Worm (Caenorhabditis elegans) whole organism, L1 larva: Measurements from ENCODE around the gene col-93.

Experiments used
- ceh-82 ChIP-seq, 3 experiments: fragments of 150-350 bp in 1 of 3; sonication (generic microtip) in 2 of 3; optimal IDR thresholded peaks; 2 replicates each; lab custom pipeline; 2014 to 2017; ENCODE audit warnings: missing biosample characterization in 3 of 3, missing genetic modification characterization in 3 of 3
- ces-1 ChIP-seq: fragments of 150-350 bp; optimal IDR thresholded peaks from 2 replicates; lab custom pipeline; 2014; ENCODE audit warnings: missing biosample characterization, missing genetic modification reagents, missing genetic modification characterization
- efl-1 ChIP-seq, 4 experiments: fragments of 150-350 bp; optimal IDR thresholded peaks in 3 of 4; peaks in 1 of 4; 1 replicate in 1 of 4; 2 replicates in 3 of 4; lab custom pipeline; 2014; ENCODE audit warnings: missing biosample characterization in 2 of 4, missing genetic modification characterization in 2 of 4, missing genetic modification reagents in 2 of 4
- egl-27 ChIP-seq, 2 experiments: fragments of 150-350 bp in 1 of 2; sonication (generic microtip); optimal IDR thresholded peaks; 3 replicates each; lab custom pipeline; 2017 to 2018; ENCODE audit warnings: missing biosample characterization in 2 of 2, missing genetic modification characterization in 2 of 2, missing genetic modification reagents in 2 of 2
- lsy-2 ChIP-seq, 2 experiments: fragments of 150-350 bp; optimal IDR thresholded peaks; 2 replicates each; lab custom pipeline; 2014; ENCODE audit warnings: missing biosample characterization in 2 of 2, missing genetic modification characterization in 2 of 2
- mep-1 ChIP-seq: fragments of 150-350 bp; optimal IDR thresholded peaks from 2 replicates; lab custom pipeline; 2014; ENCODE audit warnings: missing biosample characterization, missing genetic modification characterization
- nhr-76 ChIP-seq: sonication (generic microtip); optimal IDR thresholded peaks from 2 replicates; lab custom pipeline; 2017; ENCODE audit warnings: missing biosample characterization, missing genetic modification characterization
- skn-1 ChIP-seq: fragments of 150-350 bp; optimal IDR thresholded peaks from 2 replicates; lab custom pipeline; 2014; ENCODE audit warnings: missing biosample characterization, missing genetic modification characterization
- sox-4 ChIP-seq: sonication (generic microtip); optimal IDR thresholded peaks from 2 replicates; lab custom pipeline; 2016; ENCODE audit warnings: missing genetic modification characterization, missing compliant biosample characterization
- tlp-1 ChIP-seq: fragments of 150-350 bp; optimal IDR thresholded peaks from 2 replicates; lab custom pipeline; 2014; ENCODE audit warnings: missing biosample characterization, missing genetic modification characterization
- unc-62 ChIP-seq: fragments of 150-350 bp; optimal IDR thresholded peaks from 2 replicates; lab custom pipeline; 2014; ENCODE audit warnings: missing biosample characterization, missing genetic modification reagents, missing genetic modification characterization
- ztf-4 ChIP-seq: fragments of 150-350 bp; optimal IDR thresholded peaks from 2 replicates; lab custom pipeline; 2014; ENCODE audit warnings: missing biosample characterization, missing genetic modification characterization

ce11 chrIII:10983153-10983552, 2.3 kb downstream of the col-93 start, which contains the start of gene col-92:
- no peak for TF ChIP-seq ceh-82 (tag; optimal IDR thresholded peaks at IDR 0.05; lab: Kevin White, UChicago)
- no peak for TF ChIP-seq ces-1 (GFP tag; lab: Kevin White, UChicago)
- TF ChIP-seq mep-1 (tag; lab: Kevin White, UChicago) = no peak
- no peak for TF ChIP-seq unc-62 (GFP tag; lab: Kevin White, UChicago)
- no peak for TF ChIP-seq tlp-1 (tag; lab: Kevin White, UChicago)
- no peak for TF ChIP-seq efl-1 (optimal IDR thresholded peaks at IDR 0.05; lab: Kevin White, UChicago)
- TF ChIP-seq efl-1 (GFP tag; optimal IDR thresholded peaks at IDR 0.05 in 1 of 2; lab: Kevin White, UChicago) = no peak
- TF ChIP-seq nhr-76 (tag; lab: Kevin White, UChicago) = no peak
- TF ChIP-seq skn-1 (tag; lab: Kevin White, UChicago) = no peak
- no peak for TF ChIP-seq ztf-4
- no peak for TF ChIP-seq sox-4 (tag; lab: Kevin White, UChicago)
- no peak for TF ChIP-seq lsy-2 (tag; optimal IDR thresholded peaks at IDR 0.05; lab: Kevin White, UChicago)
- TF ChIP-seq egl-27 (tag; optimal IDR thresholded peaks at IDR 0.05; lab: Kevin White, UChicago) = no peak
